Fruit fly (Drosophila melanogaster) whole organism, embryonic: ENCODE measurements around the gene Wdfy2.
A peak's percentile ranks its signal among the peaks of the same experiment; 100 is the strongest.

ENCODE experiments used
- Adf1 ChIP-seq: fragments of 200-800 bp; sonication (Bioruptor generic); IDR thresholded peaks from 2 replicates; pipeline ENCODE4 v1.3.6; 2022; ENCODE audit warnings: missing biosample characterization, missing genetic modification characterization
- Asciz ChIP-seq: fragments of 200-800 bp; sonication (Bioruptor generic); optimal IDR thresholded peaks from 2 replicates; lab custom pipeline; 2017; ENCODE audit warnings: missing biosample characterization, mild to moderate bottlenecking, missing genetic modification characterization, missing genetic modification reagents
- Atf6 ChIP-seq: fragments of 200-800 bp; sonication (Bioruptor generic); IDR thresholded peaks from 2 replicates; pipeline ENCODE4 v1.3.6; 2022; ENCODE audit warnings: missing biosample characterization, missing genetic modification characterization
- CG10267 ChIP-seq: fragments of 200-800 bp; sonication (Bioruptor generic); optimal IDR thresholded peaks from 2 replicates; lab custom pipeline; 2018; ENCODE audit warnings: missing biosample characterization, mild to moderate bottlenecking, missing genetic modification characterization, moderate library complexity
- CG10979 ChIP-seq: fragments of 200-800 bp; sonication (Bioruptor generic); optimal IDR thresholded peaks from 2 replicates; lab custom pipeline; 2018; ENCODE audit warnings: missing biosample characterization, mild to moderate bottlenecking, missing genetic modification characterization, moderate library complexity
- CG11093 ChIP-seq: fragments of 200-800 bp; sonication (Bioruptor generic); IDR thresholded peaks from 3 replicates; pipeline ENCODE4 v1.3.6; 2022; ENCODE audit warnings: missing biosample characterization, missing genetic modification characterization
- CG11247 ChIP-seq: fragments of 200-800 bp; sonication (Bioruptor generic); IDR thresholded peaks from 2 replicates; pipeline ENCODE4 v1.3.6; 2022; ENCODE audit warnings: missing biosample characterization, missing genetic modification characterization
- CG11696 ChIP-seq: fragments of 200-800 bp; sonication (Bioruptor generic); IDR thresholded peaks from 2 replicates; pipeline ENCODE4 v1.3.6; 2022; ENCODE audit warnings: missing biosample characterization, missing genetic modification characterization
- CG1233 ChIP-seq: fragments of 200-800 bp; sonication (Bioruptor generic); optimal IDR thresholded peaks from 4 replicates; lab custom pipeline; 2018; ENCODE audit warnings: missing biosample characterization, mild to moderate bottlenecking, missing genetic modification characterization
- CG13624 ChIP-seq: fragments of 200-800 bp; sonication (Bioruptor generic); optimal IDR thresholded peaks from 2 replicates; lab custom pipeline; 2016; ENCODE audit warnings: missing biosample characterization, missing genetic modification characterization
- CG14441 ChIP-seq: fragments of 200-800 bp; sonication (Bioruptor generic); IDR thresholded peaks from 2 replicates; pipeline ENCODE4 v1.3.6; 2022; ENCODE audit warnings: missing biosample characterization, missing genetic modification characterization
- CG1603 ChIP-seq: fragments of 200-800 bp; sonication (Bioruptor generic); optimal IDR thresholded peaks from 2 replicates; lab custom pipeline; 2019; ENCODE audit warnings: missing biosample characterization, mild to moderate bottlenecking, missing genetic modification characterization, moderate library complexity
- CG17385 ChIP-seq: fragments of 200-800 bp; sonication (Bioruptor generic); optimal IDR thresholded peaks from 3 replicates; lab custom pipeline; 2018; ENCODE audit warnings: missing biosample characterization, mild to moderate bottlenecking, missing genetic modification characterization
- CG2875 ChIP-seq: fragments of 200-800 bp; sonication (Bioruptor generic); optimal IDR thresholded peaks from 2 replicates; lab custom pipeline; 2017; ENCODE audit warnings: missing biosample characterization, mild to moderate bottlenecking, missing genetic modification characterization, missing genetic modification reagents
- CG31441 ChIP-seq: fragments of 200-800 bp; sonication (Bioruptor generic); IDR thresholded peaks from 2 replicates; pipeline ENCODE4 v1.3.6; 2022; ENCODE audit warnings: missing biosample characterization, missing genetic modification characterization
- CG32772 ChIP-seq: fragments of 200-800 bp; sonication (Bioruptor generic); IDR thresholded peaks from 2 replicates; pipeline ENCODE4 v1.3.6; 2022; ENCODE audit warnings: missing biosample characterization, missing genetic modification characterization
- CG3281 ChIP-seq: fragments of 200-800 bp; sonication (Bioruptor generic); optimal IDR thresholded peaks from 3 replicates; lab custom pipeline; 2017; ENCODE audit warnings: missing biosample characterization, mild to moderate bottlenecking, missing genetic modification characterization
- CG3726 ChIP-seq: fragments of 200-800 bp; sonication (Bioruptor generic); IDR thresholded peaks from 3 replicates; pipeline ENCODE4, ENCODE4 v1.3.6; 2022; ENCODE audit warnings: missing biosample characterization, missing genetic modification characterization
- CG4328 ChIP-seq: fragments of 200-800 bp; sonication (Bioruptor generic); optimal IDR thresholded peaks from 3 replicates; lab custom pipeline; 2017; ENCODE audit warnings: missing biosample characterization, missing genetic modification reagents, missing genetic modification characterization
- CG4360 ChIP-seq: fragments of 200-800 bp; sonication (Bioruptor generic); IDR thresholded peaks from 2 replicates; pipeline ENCODE4 v1.3.6; 2022; ENCODE audit warnings: missing biosample characterization, missing genetic modification characterization
- CG6654 ChIP-seq: fragments of 200-800 bp; sonication (Bioruptor generic); optimal IDR thresholded peaks from 2 replicates; lab custom pipeline; 2017; ENCODE audit warnings: missing biosample characterization, mild to moderate bottlenecking, missing genetic modification characterization
- CG6813 ChIP-seq: fragments of 200-800 bp; sonication (Bioruptor generic); optimal IDR thresholded peaks from 2 replicates; lab custom pipeline; 2017; ENCODE audit warnings: missing biosample characterization, missing genetic modification characterization, mild to moderate bottlenecking, moderate library complexity, missing genetic modification reagents
- CG8359 ChIP-seq: fragments of 200-800 bp; sonication (Bioruptor generic); optimal IDR thresholded peaks from 2 replicates; lab custom pipeline; 2017; ENCODE audit warnings: missing biosample characterization, mild to moderate bottlenecking, missing genetic modification characterization, borderline replicate concordance
- CG8388 ChIP-seq: fragments of 200-800 bp; sonication (Bioruptor generic); optimal IDR thresholded peaks from 2 replicates; lab custom pipeline; 2019; ENCODE audit warnings: missing biosample characterization, mild to moderate bottlenecking, missing genetic modification characterization, moderate library complexity
- Chrac-16 ChIP-seq: fragments of 200-800 bp; sonication (Bioruptor generic); optimal IDR thresholded peaks from 3 replicates; lab custom pipeline; 2016; ENCODE audit warnings: missing biosample characterization, missing genetic modification characterization
- D19B ChIP-seq: fragments of 200-800 bp; sonication (Bioruptor generic); optimal IDR thresholded peaks from 2 replicates; lab custom pipeline; 2017; ENCODE audit warnings: missing biosample characterization, mild to moderate bottlenecking, missing genetic modification characterization
- E2f1 ChIP-seq: fragments of 200-800 bp; sonication (Bioruptor generic); IDR thresholded peaks from 2 replicates; pipeline ENCODE4 v1.3.6; 2022; ENCODE audit warnings: missing biosample characterization, missing genetic modification characterization
- HHEX ChIP-seq: fragments of 200-800 bp; sonication (Bioruptor generic); optimal IDR thresholded peaks from 3 replicates; lab custom pipeline; 2017; ENCODE audit warnings: missing biosample characterization, mild to moderate bottlenecking, missing genetic modification characterization, missing genetic modification reagents
- Hand ChIP-seq: fragments of 200-800 bp; sonication (Bioruptor generic); optimal IDR thresholded peaks from 2 replicates; lab custom pipeline; 2017; ENCODE audit warnings: mild to moderate bottlenecking, missing biosample characterization, missing genetic modification reagents, missing genetic modification characterization
- HmgZ ChIP-seq: fragments of 200-800 bp; sonication (Bioruptor generic); optimal IDR thresholded peaks from 2 replicates; lab custom pipeline; 2018; ENCODE audit warnings: missing biosample characterization, mild to moderate bottlenecking, missing genetic modification characterization
- Hr51 ChIP-seq, 2 experiments: fragments of 200-800 bp; sonication (Bioruptor generic); optimal IDR thresholded peaks; 2 replicates in 1 of 2; 3 replicates in 1 of 2; lab custom pipeline; 2016 to 2018; ENCODE audit warnings: missing biosample characterization in 2 of 2, missing genetic modification characterization in 2 of 2, mild to moderate bottlenecking in 1 of 2, moderate library complexity in 1 of 2
- NC2β ChIP-seq: fragments of 200-800 bp; sonication (Bioruptor generic); optimal IDR thresholded peaks from 2 replicates; lab custom pipeline; 2016; ENCODE audit warnings: missing biosample characterization, missing genetic modification characterization
- PHDP ChIP-seq: fragments of 200-800 bp; sonication (Bioruptor generic); optimal IDR thresholded peaks from 3 replicates; lab custom pipeline; 2018; ENCODE audit warnings: missing biosample characterization, mild to moderate bottlenecking, missing genetic modification characterization, moderate library complexity
- Ptx1 ChIP-seq: fragments of 200-800 bp; sonication (Bioruptor generic); IDR thresholded peaks from 2 replicates; pipeline ENCODE4 v1.3.6; 2022; ENCODE audit warnings: missing biosample characterization, missing genetic modification characterization
- crp ChIP-seq, 2 experiments: fragments of 200-800 bp; sonication (Bioruptor generic); optimal IDR thresholded peaks; 2 replicates in 1 of 2; 3 replicates in 1 of 2; lab custom pipeline; 2017; ENCODE audit warnings: missing biosample characterization in 2 of 2, missing genetic modification characterization in 2 of 2, mild to moderate bottlenecking in 1 of 2, moderate library complexity in 1 of 2
- dan ChIP-seq: fragments of 200-800 bp; sonication (Bioruptor generic); IDR thresholded peaks from 2 replicates; pipeline ENCODE4 v1.3.6; 2022; ENCODE audit warnings: missing biosample characterization, missing genetic modification characterization
- dpn ChIP-seq, 2 experiments: fragments of 200-800 bp; sonication (Bioruptor generic); optimal IDR thresholded peaks; 3 replicates each; lab custom pipeline; 2016; ENCODE audit warnings: missing biosample characterization in 2 of 2, missing genetic modification characterization in 2 of 2
- dysf ChIP-seq: fragments of 200-800 bp; sonication (Bioruptor generic); IDR thresholded peaks from 3 replicates; pipeline ENCODE4 v1.3.6; 2022; ENCODE audit warnings: missing biosample characterization, missing genetic modification characterization
- en ChIP-seq: fragments of 200-800 bp; sonication (Bioruptor generic); optimal IDR thresholded peaks from 2 replicates; lab custom pipeline; 2016; ENCODE audit warnings: missing biosample characterization, missing genetic modification characterization
- gcm ChIP-seq: fragments of 200-800 bp; sonication (Bioruptor generic); optimal IDR thresholded peaks from 2 replicates; lab custom pipeline; 2019; ENCODE audit warnings: missing biosample characterization, mild to moderate bottlenecking, missing genetic modification characterization, moderate library complexity
- kay ChIP-seq: fragments of 200-800 bp; sonication (Bioruptor generic); optimal IDR thresholded peaks from 2 replicates; lab custom pipeline; 2016; ENCODE audit warnings: missing biosample characterization, missing genetic modification characterization
- nom ChIP-seq: fragments of 200-800 bp; sonication (Bioruptor generic); optimal IDR thresholded peaks from 2 replicates; lab custom pipeline; 2017; ENCODE audit warnings: missing biosample characterization, missing genetic modification characterization, mild to moderate bottlenecking, moderate library complexity, missing genetic modification reagents
- onecut ChIP-seq: fragments of 200-800 bp; sonication (Bioruptor generic); IDR thresholded peaks from 2 replicates; pipeline ENCODE4 v1.3.6; 2022; ENCODE audit warnings: missing biosample characterization, missing genetic modification characterization
- schlank ChIP-seq: fragments of 200-800 bp; sonication (Bioruptor generic); optimal IDR thresholded peaks from 2 replicates; lab custom pipeline; 2018; ENCODE audit warnings: missing biosample characterization, mild to moderate bottlenecking, missing genetic modification characterization
- sisA ChIP-seq: fragments of 200-800 bp; sonication (Bioruptor generic); IDR thresholded peaks from 2 replicates; pipeline ENCODE4 v1.3.6; 2022; ENCODE audit warnings: missing biosample characterization, missing genetic modification characterization
- so ChIP-seq: fragments of 200-800 bp; sonication (Bioruptor generic); IDR thresholded peaks from 3 replicates; pipeline ENCODE4 v1.3.6; 2022; ENCODE audit warnings: missing biosample characterization, missing genetic modification characterization
- tup ChIP-seq: fragments of 200-800 bp; sonication (Bioruptor generic); optimal IDR thresholded peaks from 2 replicates; lab custom pipeline; 2016; ENCODE audit warnings: missing biosample characterization, mild to moderate bottlenecking, missing genetic modification characterization, moderate library complexity
- zfh1 ChIP-seq: fragments of 200-800 bp; sonication (Bioruptor generic); IDR thresholded peaks from 3 replicates; pipeline ENCODE4 v1.3.6; 2022; ENCODE audit warnings: missing biosample characterization, missing genetic modification characterization

Wdfy2 gene

DNA sequence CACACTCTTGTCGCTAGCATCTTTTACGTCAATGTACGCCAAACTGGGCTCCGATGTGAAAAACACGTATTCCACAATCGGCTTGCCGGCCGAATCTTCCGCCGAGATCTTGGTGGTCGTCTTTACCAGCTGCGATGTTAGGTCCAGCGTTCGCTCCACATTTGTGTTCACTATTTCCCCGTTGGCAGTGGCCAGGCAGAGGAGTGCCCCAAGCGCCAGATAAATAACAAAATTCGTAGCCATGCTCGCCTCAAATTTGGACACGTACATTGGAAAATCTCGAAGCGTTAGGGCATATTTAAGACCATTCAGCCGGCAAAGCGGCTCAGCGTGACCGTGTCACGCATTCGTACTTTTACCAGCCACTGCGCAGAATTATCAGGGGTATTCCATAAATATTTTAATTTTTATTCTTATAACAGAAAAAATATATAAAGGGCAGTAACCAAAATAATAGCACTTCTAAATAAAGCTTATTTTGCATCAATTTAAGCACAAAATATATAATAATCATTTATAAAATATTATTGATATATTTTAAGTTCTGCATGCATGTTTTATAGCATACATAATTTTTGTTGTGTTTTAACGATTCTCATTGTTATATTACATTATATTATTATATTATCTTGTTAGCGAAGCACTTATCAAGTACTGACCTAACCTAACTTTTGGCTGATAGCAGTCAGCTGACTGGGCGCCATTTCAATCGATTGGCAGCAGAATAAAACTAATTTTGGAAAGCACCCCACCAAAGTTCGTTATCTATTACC is 47.4 kb upstream of the Wdfy2 start, which contains the start of the genes CG33303 and dpr19 (continued):
- TF ChIP-seq CG4328 (GFP tag; lab: Kevin White, UChicago) (peak; percentile 74), Adf1 (GFP tag; lab: Robert Waterston, UW) (no peak), tup (no peak), Hand (GFP tag; lab: Kevin White, UChicago) (peak; percentile 31), CG11093 (GFP tag; lab: Robert Waterston, UW) (no peak), so (GFP tag; lab: Robert Waterston, UW) (0 out of 3 replicates have a peak, but pooled peaks have one; percentile 7), CG3726 (GFP tag; lab: Robert Waterston, UW) (peak; percentile 51; the same call in 1 of the 3 replicates), CG4360 (GFP tag; lab: Robert Waterston, UW) (0 out of 2 replicates have a peak, but pooled peaks have one; percentile 7), kay (GFP tag; lab: Kevin White, UChicago) (peak; percentile 4), CG13624 (no peak), CG8388 (GFP tag; lab: Kevin White, UChicago) (peak; percentile 86), CG6654 (GFP tag; lab: Kevin White, UChicago) (peak; percentile 16), en (GFP tag; lab: Kevin White, UChicago) (no peak), CG3281 (GFP tag; lab: Kevin White, UChicago) (peak; percentile 70), D19B (GFP tag; lab: Kevin White, UChicago) (peak; percentile 21), CG14441 (GFP tag; lab: Robert Waterston, UW) (no peak), sisA (0 out of 2 replicates have a peak, but pooled peaks have one; percentile 27), CG17385 (GFP tag; lab: Kevin White, UChicago) (peak; percentile 74), E2f1 (peak; percentile 60), schlank (tag; lab: Kevin White, UChicago) (peak; percentile 2), HHEX (GFP tag; lab: Kevin White, UChicago) (peak; percentile 71), nom (GFP tag; lab: Kevin White, UChicago) (peak; percentile 32), CG32772 (GFP tag; lab: Robert Waterston, UW) (peak; percentile 47), Hr51 (GFP tag; optimal IDR thresholded peaks at IDR 0.05; lab: Kevin White, UChicago) (peak in 1 of 2 experiments; percentile 87), CG10267 (tag; lab: Kevin White, UChicago) (peak; percentile 84), CG1233 (peak; percentile 67), Chrac-16 (GFP tag; lab: Kevin White, UChicago) (peak; percentile 38), PHDP (tag; lab: Kevin White, UChicago) (peak; percentile 90), Ptx1 (peak; percentile 65), dan (GFP tag; lab: Robert Waterston, UW) (no peak), Atf6 (peak; percentile 70), CG31441 (GFP tag; lab: Robert Waterston, UW) (peak; percentile 94), CG11696 (GFP tag; lab: Robert Waterston, UW) (peak; percentile 63; the same call in 1 of the 2 replicates), CG8359 (peak; percentile 9), Asciz (GFP tag; lab: Kevin White, UChicago) (peak; percentile 9), CG11247 (GFP tag; lab: Robert Waterston, UW) (0 out of 2 replicates have a peak, but pooled peaks have one; percentile 29), CG6813 (GFP tag; lab: Kevin White, UChicago) (peak; percentile 65), zfh1 (GFP tag; lab: Robert Waterston, UW) (0 out of 3 replicates have a peak, but pooled peaks have one; percentile 31), CG1603 (tag; lab: Kevin White, UChicago) (peak; percentile 16), gcm (GFP tag; lab: Kevin White, UChicago) (peak; percentile 83), CG10979 (tag; lab: Kevin White, UChicago) (peak; percentile 84), onecut (GFP tag; lab: Robert Waterston, UW) (peak; percentile 89), HmgZ (peak; percentile 48), CG2875 (GFP tag; lab: Kevin White, UChicago) (peak; percentile 36), dysf (peak; percentile 71; the same call in 1 of the 3 replicates), dpn (GFP tag; optimal IDR thresholded peaks at IDR 0.05; lab: Kevin White, UChicago) (peak in 1 of 2 experiments; percentile 50), crp (GFP tag; optimal IDR thresholded peaks at IDR 0.05; lab: Kevin White, UChicago) (peak in 1 of 2 experiments; percentile 79), NC2β (GFP tag; lab: Kevin White, UChicago) (no peak)
